Fruit fly (Drosophila melanogaster): ENCODE measurements around the gene CG13313.

The CG13313 gene

DNA sequence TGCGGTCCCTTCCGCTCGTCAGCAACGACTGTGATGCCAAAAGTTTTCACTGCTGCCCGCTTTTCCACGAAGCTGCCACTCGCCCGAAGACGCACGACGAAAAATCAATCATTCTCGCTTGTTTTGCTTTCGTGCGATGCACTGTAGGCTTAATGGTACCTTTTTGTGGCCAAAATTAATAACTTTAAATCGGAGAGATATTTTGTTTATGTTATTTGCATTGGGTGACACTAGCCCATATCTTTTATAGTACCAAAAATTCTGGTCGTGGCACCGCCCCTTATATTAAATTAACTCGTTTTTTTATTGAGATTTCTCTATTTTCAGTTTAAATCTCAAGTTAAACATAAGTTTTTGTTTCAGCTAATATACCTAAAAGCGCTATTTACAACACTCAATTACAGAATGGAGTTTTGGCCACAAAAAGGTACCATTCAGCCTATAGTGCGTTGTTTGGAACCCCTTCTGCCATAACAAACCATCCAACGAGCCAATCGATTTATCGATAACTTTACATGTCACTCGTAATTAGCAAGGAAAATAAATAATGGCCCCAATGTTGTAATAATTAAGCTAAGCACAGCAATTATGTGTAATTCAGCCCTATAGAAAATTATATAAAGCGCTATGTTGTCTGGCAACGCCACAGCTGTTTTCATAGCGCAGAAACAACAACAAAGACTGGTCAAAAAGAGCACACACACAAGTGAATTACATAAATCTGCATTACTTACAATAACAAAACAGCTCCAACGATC lies 5.3 kb upstream of the CG13313 start:
- TF ChIP-seq noc (tag; optimal IDR thresholded peaks at IDR 0.05): peak; percentile 39

DNA sequence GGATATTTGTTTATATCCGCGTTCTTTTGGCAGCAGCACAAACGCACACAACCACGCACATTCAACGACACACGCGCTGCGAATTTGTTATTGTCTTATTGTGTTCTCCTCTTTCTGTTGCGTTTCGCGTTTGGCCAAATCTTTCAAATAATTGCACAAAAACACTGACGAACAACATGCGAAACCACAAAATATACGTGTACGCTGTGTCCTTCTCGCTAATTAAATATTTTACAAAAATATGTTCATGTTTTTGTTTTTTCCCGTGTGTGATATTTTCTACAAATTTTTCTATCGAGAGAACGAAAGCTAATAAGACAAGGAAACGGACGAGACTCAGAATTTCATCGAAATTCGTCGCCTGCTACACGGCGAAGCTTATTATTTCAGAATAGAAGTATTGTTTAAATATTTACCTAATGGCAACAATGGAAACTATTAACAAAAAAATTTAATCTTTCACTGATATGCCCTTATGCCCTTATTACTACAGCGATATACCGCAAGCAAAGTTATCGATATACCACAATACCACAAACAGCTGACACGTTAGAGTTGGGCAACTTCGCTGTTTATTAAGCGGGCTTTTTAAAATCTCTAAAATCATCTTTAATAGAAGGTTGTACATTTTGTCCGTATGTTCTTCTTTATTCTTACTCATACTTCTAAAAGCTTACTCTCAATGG lies 4.6 kb upstream of the CG13313 start, which contains the start of the genes CG43783 and orb2:
CG43783 (minus strand) TSS at position 311 of the 686 bp plus-strand sequence.
orb2 (minus strand) TSS at position 502 of the 686 bp plus-strand sequence.
- TF ChIP-seq noc (tag; optimal IDR thresholded peaks at IDR 0.05): no peak

DNA sequence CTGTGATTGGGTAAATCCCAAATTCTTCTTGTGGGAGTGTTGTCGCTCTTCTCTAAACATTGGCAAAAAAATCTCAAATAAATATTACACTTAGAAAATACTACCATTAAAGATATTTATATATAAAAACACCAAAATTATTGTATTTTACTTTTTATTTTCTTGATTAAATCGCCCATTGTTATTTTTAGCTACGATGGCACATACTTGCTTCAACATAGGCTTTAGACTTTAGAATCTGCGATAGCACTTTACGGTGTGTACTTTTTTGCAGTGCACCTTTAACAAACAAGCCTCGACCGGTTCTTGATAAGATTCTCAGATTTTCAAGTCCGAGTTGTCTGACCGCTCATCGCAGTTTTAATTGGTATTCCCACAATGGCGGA lies 4.0 kb upstream of the CG13313 start, which contains the start of gene GNBP3:
GNBP3 (plus strand) TSS at position 374 of the 386 bp plus-strand sequence.
- TF ChIP-seq noc (tag; optimal IDR thresholded peaks at IDR 0.05): peak; percentile 75

DNA sequence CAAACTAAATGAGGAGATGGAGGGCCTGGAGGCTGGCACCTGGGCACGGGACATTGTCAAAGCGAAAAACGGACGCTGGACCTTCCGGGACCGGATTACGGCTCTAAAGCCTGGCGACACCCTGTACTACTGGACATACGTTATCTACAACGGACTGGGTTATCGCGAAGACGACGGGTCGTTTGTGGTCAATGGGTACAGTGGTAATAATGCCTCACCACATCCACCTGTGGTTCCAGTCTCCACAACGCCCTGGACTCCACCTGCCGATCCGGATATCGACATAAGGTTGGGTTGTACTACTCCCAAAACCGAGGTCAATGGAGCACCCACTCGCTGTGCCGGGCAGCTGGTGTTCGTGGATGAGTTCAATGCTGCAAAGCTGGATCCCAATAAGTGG lies 3.5 kb upstream of the CG13313 start:
- no peak for TF ChIP-seq noc (tag; optimal IDR thresholded peaks at IDR 0.05)

DNA sequence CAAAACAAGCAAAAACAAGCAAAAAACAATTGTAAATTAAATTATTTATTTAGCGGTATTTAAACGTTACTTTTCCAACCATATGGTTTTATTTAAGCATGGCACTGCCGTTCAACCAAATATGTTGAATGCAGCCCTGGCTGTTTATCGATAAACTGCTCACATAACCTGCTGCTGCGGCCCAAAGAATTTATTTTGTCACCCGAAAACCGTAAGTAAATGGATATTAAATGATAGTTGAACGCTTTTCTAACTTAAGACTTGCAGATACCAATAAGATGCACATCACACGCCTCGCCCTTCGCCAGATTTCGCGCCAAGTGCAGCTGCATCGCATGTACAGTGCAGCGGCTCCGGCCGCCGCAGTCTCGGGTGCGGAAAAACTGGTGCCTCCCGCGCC lies 2.0 kb upstream of the CG13313 start, which contains the start of gene mRpL12:
mRpL12 (plus strand) TSS at position 123 of the 400 bp plus-strand sequence.
- no peak for TF ChIP-seq noc (tag; optimal IDR thresholded peaks at IDR 0.05)

DNA sequence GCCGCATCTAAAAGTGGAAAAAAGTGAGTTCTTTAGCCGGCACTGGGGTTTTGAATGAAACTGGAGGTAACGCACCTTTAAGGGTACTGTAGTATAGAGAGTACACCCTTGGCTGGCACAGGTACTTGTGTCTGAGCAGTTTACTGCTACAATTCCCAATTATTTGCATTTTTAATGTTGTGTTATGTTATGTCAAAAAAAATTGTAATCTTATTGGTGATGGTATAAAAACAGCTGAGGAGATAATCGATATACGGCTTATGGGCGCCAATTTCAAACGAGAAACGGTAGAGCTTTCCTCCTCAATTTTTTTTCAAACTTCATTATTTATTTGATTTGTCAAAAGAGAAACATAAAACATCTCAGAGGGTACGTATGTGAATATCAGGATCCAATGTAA lies 5.8 kb downstream of the CG13313 start, which contains the start of gene ValRS-m:
ValRS-m (minus strand) TSS at position 312 of the 400 bp plus-strand sequence.
- TF ChIP-seq noc (tag; optimal IDR thresholded peaks at IDR 0.05): no peak

- TF ChIP-seq noc (tag; optimal IDR thresholded peaks at IDR 0.05): no peak
These were observed 7.8 kb downstream of the CG13313 start, which contains the start of the genes CG5653 and CG5021 for dm6 chr3L:8966324-8967011. Gene CG5653, minus strand, starts transcription at chr3L:8966374. Gene CG5021, plus strand, starts transcription at chr3L:8966829.

DNA sequence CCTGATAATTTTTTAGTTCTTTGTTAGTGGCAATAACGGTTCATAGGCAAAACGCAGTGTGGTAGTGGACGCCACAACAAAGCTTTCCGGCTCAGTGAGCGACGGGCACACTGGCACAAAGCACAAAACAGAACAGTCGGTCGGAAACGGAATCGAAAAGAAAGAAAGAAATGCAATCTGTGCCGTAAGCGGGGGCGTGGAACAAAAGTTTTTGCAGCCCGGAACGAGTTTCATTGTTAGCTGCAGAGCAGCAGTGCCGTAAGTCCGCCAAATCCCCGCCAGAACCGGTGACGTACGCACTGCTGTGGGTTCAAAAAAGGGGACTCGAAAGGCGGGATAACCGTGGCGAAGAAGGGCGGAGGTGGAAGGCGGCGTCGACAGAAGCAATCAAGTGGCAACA lies 9.8 kb downstream of the CG13313 start, which contains the start of gene CG5026:
CG5026 (plus strand) TSS at position 92 of the 400 bp plus-strand sequence.
- TF ChIP-seq noc (tag; optimal IDR thresholded peaks at IDR 0.05): no peak

DNA sequence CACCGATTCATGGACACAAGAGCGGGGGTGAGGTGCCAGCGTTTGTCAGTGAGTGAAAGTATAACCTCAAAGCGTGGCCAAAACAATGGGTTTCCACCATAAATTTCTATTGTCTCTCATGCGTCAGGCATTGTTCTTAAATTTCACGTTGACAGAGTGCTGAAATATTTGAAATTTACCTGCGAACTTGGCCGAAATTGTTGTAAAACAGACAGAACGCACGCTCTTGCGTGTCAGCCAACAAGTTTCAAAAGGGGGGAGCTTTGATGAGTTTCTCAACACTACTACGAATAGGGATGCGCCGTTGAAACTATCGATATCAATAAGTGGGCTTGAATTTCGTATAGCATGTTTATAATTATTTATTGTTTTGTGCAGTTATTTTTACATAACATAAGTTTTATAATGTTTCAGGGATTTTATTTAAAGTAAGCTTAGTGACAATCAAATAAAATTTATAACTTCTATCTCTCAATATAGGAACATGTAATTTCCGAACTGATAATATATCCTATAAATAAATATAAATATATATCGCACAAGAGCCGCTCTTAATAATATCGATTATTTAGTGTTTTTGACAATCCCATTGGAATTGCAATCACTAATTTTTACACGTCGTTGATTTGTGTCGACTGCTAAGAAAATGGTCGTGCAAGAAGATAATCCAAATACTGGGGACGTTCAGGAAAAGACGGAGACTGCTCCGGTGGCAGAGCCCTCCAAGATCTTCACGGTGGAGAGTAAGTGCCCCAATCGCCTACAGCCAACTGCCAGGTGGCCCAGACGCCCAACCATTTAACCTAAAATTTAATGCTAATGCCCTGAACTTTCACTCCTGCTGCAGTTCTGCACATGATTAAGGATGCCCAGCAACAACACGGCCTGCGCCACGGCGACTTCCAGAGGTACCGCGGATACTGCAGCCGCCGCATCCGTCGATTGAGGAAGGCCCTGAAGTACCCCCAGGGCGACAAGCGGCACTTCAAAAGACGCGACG lies 16.1 kb downstream of the CG13313 start, which contains the start of the genes pix and Srp68:
pix (minus strand) TSS at position 288 of the 1,000 bp plus-strand sequence.
Srp68 (plus strand) TSS at position 569 of the 1,000 bp plus-strand sequence.
- TF ChIP-seq noc (tag; optimal IDR thresholded peaks at IDR 0.05): peak; percentile 76

DNA sequence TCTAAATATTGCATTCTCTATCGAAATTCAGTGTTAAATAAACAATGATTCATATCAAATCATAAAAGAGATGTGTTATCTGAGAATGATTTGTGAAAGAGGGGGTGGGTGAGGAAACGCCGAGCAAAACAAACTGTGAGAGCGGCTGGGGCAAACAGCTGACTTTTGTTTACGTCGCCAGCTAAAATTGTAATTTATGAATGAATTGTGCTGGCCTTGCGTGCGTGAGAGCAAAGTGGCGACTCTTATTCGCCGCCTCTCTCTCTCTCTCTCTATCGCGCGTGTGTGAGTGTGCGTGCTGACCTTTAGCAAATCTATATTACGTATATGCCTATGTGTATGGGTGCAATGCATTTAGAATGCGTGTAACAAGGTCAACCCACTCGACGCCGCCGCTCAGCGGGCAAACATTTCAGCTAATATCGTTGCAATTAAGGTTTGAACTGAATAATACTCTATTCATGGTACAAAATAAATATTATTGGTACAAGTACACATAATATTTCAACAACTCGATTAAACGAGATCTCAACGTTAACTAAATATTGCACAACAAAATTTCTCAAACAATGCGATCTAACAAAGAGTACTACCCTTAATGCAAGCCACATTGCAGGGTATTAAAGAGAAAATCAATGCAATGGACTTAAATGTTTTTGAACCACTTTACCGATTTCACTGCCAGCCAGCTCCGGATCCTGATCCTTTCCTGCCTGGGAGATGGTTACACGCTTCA lies 20.2 kb downstream of the CG13313 start:
- no peak for TF ChIP-seq noc (tag; optimal IDR thresholded peaks at IDR 0.05)

DNA sequence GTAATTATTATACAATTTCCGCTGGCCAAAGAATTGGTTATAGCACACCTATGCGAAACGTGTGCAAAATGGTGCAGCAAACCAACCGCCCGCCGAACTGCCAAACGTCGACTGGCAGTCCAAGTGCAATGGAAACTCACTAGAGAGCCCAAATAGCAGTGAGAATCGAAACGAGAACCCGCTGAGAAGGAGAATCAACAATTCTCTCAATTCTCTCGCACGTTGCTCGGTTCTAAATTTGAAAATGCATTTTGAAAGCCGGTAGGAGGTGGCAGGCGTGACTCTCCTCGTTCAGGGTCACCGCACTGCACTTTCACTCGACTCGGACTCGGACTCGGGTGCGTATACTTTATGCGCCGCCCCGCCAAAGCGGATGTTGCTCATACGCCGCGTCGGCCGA lies 21.1 kb downstream of the CG13313 start, which contains the start of gene CG5644:
CG5644 (minus strand) TSS at position 101 of the 400 bp plus-strand sequence.
- TF ChIP-seq noc (tag; optimal IDR thresholded peaks at IDR 0.05): no peak

- TF ChIP-seq noc (tag; optimal IDR thresholded peaks at IDR 0.05): no peak
These were observed 22.8 kb downstream of the CG13313 start, which contains the start of gene CG13314 for dm6 chr3L:8981495-8981894. Gene CG13314, plus strand, starts transcription at chr3L:8981795.

DNA sequence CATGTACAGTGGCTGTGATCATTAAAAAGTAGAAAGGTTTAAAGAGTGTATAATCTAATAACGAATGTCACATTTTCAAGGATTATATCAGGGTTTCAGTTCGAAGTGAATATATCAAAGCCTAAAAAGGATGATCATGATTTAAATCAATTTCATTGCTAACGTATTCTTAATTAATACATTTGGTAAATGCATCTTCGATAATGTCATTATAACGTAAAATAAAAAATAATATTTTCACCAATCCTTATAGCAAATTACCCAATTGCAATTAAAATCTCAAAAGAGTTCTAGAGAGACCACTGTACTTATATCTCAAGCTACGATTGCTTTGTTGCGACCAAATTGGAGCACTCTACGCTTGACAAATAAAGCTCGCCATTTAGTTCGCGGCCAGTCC lies 23.4 kb downstream of the CG13313 start:
- TF ChIP-seq noc (tag; optimal IDR thresholded peaks at IDR 0.05): no peak

All from whole organism, larva.